Worm (Caenorhabditis elegans): ENCODE data around the gene F55B11.7.

- TF ChIP-seq nhr-12 (tag; optimal IDR thresholded peaks at IDR 0.05) (no peak), elt-3 (tag; optimal IDR thresholded peaks at IDR 0.05) (no peak), nhr-28 (tag; optimal IDR thresholded peaks at IDR 0.05) (no peak), lin-13 (tag; optimal IDR thresholded peaks at IDR 0.05) (no peak), lsy-2 (tag; optimal IDR thresholded peaks at IDR 0.05) (no peak)
Observed at ce11 chrIV:14437391-14437790, 15.6 kb upstream of the F55B11.7 start.

All from whole organism, mixed stage, embryonic.